Fruit fly (Drosophila melanogaster): ENCODE measurements around the gene Ptth.

DNA sequence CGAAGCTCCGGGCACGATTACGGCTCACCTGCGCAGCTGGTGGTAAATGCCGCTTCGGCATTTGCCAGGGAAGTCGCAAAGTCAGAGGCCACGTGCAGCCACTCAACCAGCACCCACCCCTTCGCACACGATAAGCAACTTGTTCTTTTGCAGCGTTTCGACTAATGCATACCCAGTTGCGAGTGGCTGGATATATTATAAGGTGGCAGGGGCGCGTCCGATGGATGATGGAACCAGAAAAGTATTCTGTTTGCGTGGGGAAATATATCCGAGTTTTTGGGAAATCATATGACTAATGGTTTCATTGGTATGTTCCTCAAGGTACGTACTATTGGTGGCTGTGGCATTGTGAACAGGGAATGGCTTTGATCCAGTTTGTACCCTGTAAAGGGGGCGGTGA, 27.1 kb downstream of the Ptth start:
- TF ChIP-seq CG32006 (GFP tag; optimal IDR thresholded peaks at IDR 0.05) (no peak), CG6854 (GFP tag; optimal IDR thresholded peaks at IDR 0.05) (no peak), fd85E (GFP tag; optimal IDR thresholded peaks at IDR 0.05) (no peak), OdsH (GFP tag; optimal IDR thresholded peaks at IDR 0.05) (no peak), CG7368 (GFP tag; optimal IDR thresholded peaks at IDR 0.05) (no peak), acj6 (GFP tag; optimal IDR thresholded peaks at IDR 0.05) (no peak)
